Worm (Caenorhabditis elegans) whole organism, L4/young adult: ENCODE data around the gene 2L52.1.

Source experiments
- dao-5 ChIP-seq: sonication (generic microtip); optimal IDR thresholded peaks from 2 replicates; lab custom pipeline; 2016; ENCODE audit warnings: missing genotype, missing genetic modification characterization, moderate library complexity, missing compliant biosample characterization
- him-1 ChIP-seq: sonication (generic microtip); optimal IDR thresholded peaks from 2 replicates; lab custom pipeline; 2016; ENCODE audit warnings: missing genotype, missing genetic modification reagents, missing genetic modification characterization, missing compliant biosample characterization

- TF ChIP-seq him-1 (tag; lab: Kevin White, UChicago) (no peak), dao-5 (tag; lab: Kevin White, UChicago) (no peak)
These were observed 6.6 kb downstream of the 2L52.1 start for ce11 chrII:8212-8611.
